Worm (Caenorhabditis elegans) whole organism, L2 larva: ENCODE measurements around the gene Y34B4A.10.

Experiments used
- aly-2 ChIP-seq: fragments of 150-350 bp; optimal IDR thresholded peaks from 2 replicates; lab custom pipeline; 2014; ENCODE audit warnings: missing biosample characterization, missing genetic modification characterization
- ceh-82 ChIP-seq: fragments of 150-350 bp; optimal IDR thresholded peaks from 2 replicates; lab custom pipeline; 2014; ENCODE audit warnings: missing biosample characterization, missing genetic modification characterization
- fos-1 ChIP-seq: fragments of 150-350 bp; optimal IDR thresholded peaks from 2 replicates; lab custom pipeline; 2014; ENCODE audit warnings: missing biosample characterization, missing genetic modification characterization
- nhr-11 ChIP-seq: fragments of 150-350 bp; optimal IDR thresholded peaks from 2 replicates; lab custom pipeline; 2014; ENCODE audit warnings: missing biosample characterization, missing genetic modification characterization
- nhr-23 ChIP-seq: fragments of 150-350 bp; optimal IDR thresholded peaks from 2 replicates; lab custom pipeline; 2014; ENCODE audit warnings: missing biosample characterization, missing genetic modification reagents, missing genetic modification characterization
- nhr-237 ChIP-seq: fragments of 150-350 bp; optimal IDR thresholded peaks from 2 replicates; lab custom pipeline; 2014; ENCODE audit warnings: missing biosample characterization, missing genetic modification characterization

DNA sequence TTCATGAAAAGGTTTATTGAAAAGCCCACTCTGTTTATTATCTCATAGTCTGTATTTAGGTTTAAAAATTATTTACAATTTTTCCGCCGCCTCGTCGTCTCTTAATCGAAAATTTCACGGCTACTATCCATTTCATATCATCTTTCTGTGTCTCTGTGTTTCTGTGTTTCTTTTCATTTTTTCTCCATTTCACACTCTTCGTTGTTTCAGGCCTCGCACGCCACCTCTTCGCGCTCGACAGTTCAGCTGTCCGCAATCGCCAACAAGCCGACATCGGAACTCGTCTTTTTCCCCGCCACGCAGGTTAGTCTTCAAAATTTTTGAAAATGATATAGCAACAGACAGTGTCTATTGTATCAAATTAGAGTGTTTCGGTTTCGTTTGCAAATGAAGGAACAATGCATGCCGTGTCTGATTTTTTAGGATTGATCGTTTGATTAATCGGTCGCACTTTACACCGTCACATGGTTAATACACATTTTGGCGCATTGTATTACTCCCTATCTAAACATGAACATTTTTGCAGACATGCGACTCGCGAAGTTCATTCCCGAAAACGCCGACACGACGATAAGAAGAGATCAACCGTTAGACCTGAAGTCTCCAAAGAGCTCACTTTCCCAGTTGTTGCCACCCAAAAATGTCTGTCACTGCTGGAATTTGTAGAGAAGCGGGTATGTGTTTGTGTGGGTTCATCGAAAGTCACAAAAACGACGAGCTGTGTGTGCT is 38.6 kb upstream of the Y34B4A.10 start:
- TF ChIP-seq nhr-237: no peak
- no peak for TF ChIP-seq ceh-82
- TF ChIP-seq fos-1 (tag; lab: Kevin White, UChicago): no peak
- no peak for TF ChIP-seq aly-2 (tag; lab: Kevin White, UChicago)
- TF ChIP-seq nhr-23: no peak
- TF ChIP-seq nhr-11 (tag; lab: Kevin White, UChicago): no peak
